ENCODE assay signal across 1 fruit fly cellular context in the genomic region with DNA sequence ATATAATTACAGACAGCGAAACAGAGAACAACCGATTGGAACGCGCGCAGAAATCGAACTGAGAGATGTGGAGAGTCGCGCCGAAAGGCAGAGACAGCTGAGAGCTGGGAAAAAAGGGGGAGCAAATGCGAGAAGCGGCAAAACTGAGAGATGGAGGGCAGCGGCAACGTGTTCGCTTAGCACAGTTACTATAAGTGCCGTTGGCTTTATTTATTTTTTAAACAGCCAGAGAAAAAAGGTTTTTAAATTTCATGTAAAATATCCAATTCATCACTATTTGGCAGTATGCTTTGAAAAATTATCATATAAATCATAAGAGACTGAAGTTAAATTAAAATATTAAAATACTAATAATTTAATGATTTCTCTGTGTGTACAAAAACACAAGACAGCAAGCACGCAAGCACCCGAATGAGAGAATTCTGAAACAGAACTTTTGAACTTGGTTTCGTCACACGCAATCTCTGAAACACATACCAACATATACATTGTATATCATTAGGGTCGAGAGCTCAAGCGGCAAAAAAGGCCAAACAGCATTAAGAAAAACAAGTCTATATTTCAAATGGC.
A peak's percentile ranks its signal among the peaks of the same experiment; 100 is the strongest.
TF ChIP-seq lines count a peak whose summit lies in the region.

No protein-coding gene starts in this region.

TF ChIP-seq in whole organism, embryonic, 481 proteins besides CTCF, POLR2A, EP300 and RAD21 (continued from another document and continues in another):
- peak; percentile 88 for TF ChIP-seq CG31224 (GFP tag; IDR thresholded peaks at IDR 0.05; lab: Robert Waterston, UW)
- peak; percentile 89 for TF ChIP-seq CG6765 (GFP tag; optimal IDR thresholded peaks at IDR 0.05; lab: Kevin White, UChicago)
- TF ChIP-seq CkIIα-i1 (GFP tag; IDR thresholded peaks at IDR 0.05; lab: Robert Waterston, UW) = no peak
- TF ChIP-seq her (GFP tag; optimal IDR thresholded peaks at IDR 0.05; lab: Kevin White, UChicago) = no peak
- TF ChIP-seq jigr1 (GFP tag; IDR thresholded peaks at IDR 0.05; lab: Robert Waterston, UW) = peak; percentile 37; the same call in 1 of the 3 replicates
- TF ChIP-seq ftz-f1 (GFP tag; optimal IDR thresholded peaks at IDR 0.05; lab: Kevin White, UChicago) = no peak
- no peak for TF ChIP-seq Camta (GFP tag; optimal IDR thresholded peaks at IDR 0.05; lab: Kevin White, UChicago)
- peak; percentile 56 for TF ChIP-seq CG12219 (GFP tag; optimal IDR thresholded peaks at IDR 0.05; lab: Kevin White, UChicago)
- peak; percentile 95 for TF ChIP-seq CG9932 (GFP tag; IDR thresholded peaks at IDR 0.05; lab: Robert Waterston, UW)
- peak; percentile 92 for TF ChIP-seq CG3281 (GFP tag; optimal IDR thresholded peaks at IDR 0.05; lab: Kevin White, UChicago)
- peak; percentile 46 for TF ChIP-seq corto (GFP tag; optimal IDR thresholded peaks at IDR 0.05; lab: Kevin White, UChicago)
- TF ChIP-seq Dp (GFP tag; optimal IDR thresholded peaks at IDR 0.05; lab: Kevin White, UChicago) = no peak
- TF ChIP-seq Dll (GFP tag; IDR thresholded peaks at IDR 0.05; lab: Robert Waterston, UW; ENCODE audit: partially characterized antibody) = no peak
- peak; percentile 86 for TF ChIP-seq CG17359 (tag; optimal IDR thresholded peaks at IDR 0.05; lab: Kevin White, UChicago)
- peak; percentile 72 for TF ChIP-seq schlank (tag; optimal IDR thresholded peaks at IDR 0.05; lab: Kevin White, UChicago)
- TF ChIP-seq slbo (GFP tag; IDR thresholded peaks at IDR 0.05; lab: Robert Waterston, UW) = peak; percentile 95
- TF ChIP-seq Hand (GFP tag; optimal IDR thresholded peaks at IDR 0.05; lab: Kevin White, UChicago) = peak; percentile 81
- TF ChIP-seq pros (GFP tag; optimal IDR thresholded peaks at IDR 0.05; lab: Kevin White, UChicago) = no peak
- peak; percentile 13 for TF ChIP-seq emc (GFP tag; optimal IDR thresholded peaks at IDR 0.05; lab: Kevin White, UChicago)
- TF ChIP-seq sima (GFP tag; optimal IDR thresholded peaks at IDR 0.05; lab: Kevin White, UChicago) = no peak
- no peak for TF ChIP-seq CG8359 (GFP tag; optimal IDR thresholded peaks at IDR 0.05; lab: Kevin White, UChicago; ENCODE audit: borderline replicate concordance)
- no peak for TF ChIP-seq CG10431 (GFP tag; optimal IDR thresholded peaks at IDR 0.05; lab: Kevin White, UChicago)
- peak; percentile 75 for TF ChIP-seq CG6683 (GFP tag; optimal IDR thresholded peaks at IDR 0.05; lab: Kevin White, UChicago)
- TF ChIP-seq tio (GFP tag; optimal IDR thresholded peaks at IDR 0.05; lab: Kevin White, UChicago) = peak; percentile 58
- TF ChIP-seq H2.0 (GFP tag; IDR thresholded peaks at IDR 0.05; lab: Robert Waterston, UW) = peak; percentile 82
- TF ChIP-seq Poxn (GFP tag; IDR thresholded peaks at IDR 0.05; lab: Robert Waterston, UW) = peak; percentile 70
- TF ChIP-seq chm (GFP tag; IDR thresholded peaks at IDR 0.05; lab: Robert Waterston, UW) = peak; percentile 37; the same call in 1 of the 2 replicates
- TF ChIP-seq BEAF-32 (GFP tag; optimal IDR thresholded peaks at IDR 0.05; lab: Kevin White, UChicago) = no peak
- no peak for TF ChIP-seq CG17912 (GFP tag; optimal IDR thresholded peaks at IDR 0.05; lab: Kevin White, UChicago)
- TF ChIP-seq disco-r (GFP tag; optimal IDR thresholded peaks at IDR 0.05; lab: Kevin White, UChicago) = peak; percentile 51
- TF ChIP-seq CG2120 (GFP tag; optimal IDR thresholded peaks at IDR 0.05; lab: Kevin White, UChicago) = peak; percentile 82
- TF ChIP-seq cwo (GFP tag; optimal IDR thresholded peaks at IDR 0.05; lab: Kevin White, UChicago) = peak; percentile 93
- TF ChIP-seq CG11093 (GFP tag; IDR thresholded peaks at IDR 0.05; lab: Robert Waterston, UW) = peak; percentile 75; the same call in 1 of the 3 replicates
- no peak for TF ChIP-seq CG30431 (GFP tag; optimal IDR thresholded peaks at IDR 0.05; lab: Kevin White, UChicago)
- no peak for TF ChIP-seq Lhr (GFP tag; optimal IDR thresholded peaks at IDR 0.05; lab: Kevin White, UChicago)
- TF ChIP-seq CG14050 (GFP tag; IDR thresholded peaks at IDR 0.05; lab: Robert Waterston, UW) = peak; percentile 79
- TF ChIP-seq MESR4 (GFP tag; optimal IDR thresholded peaks at IDR 0.05; lab: Kevin White, UChicago) = no peak
- no peak for TF ChIP-seq CG4707 (GFP tag; optimal IDR thresholded peaks at IDR 0.05; lab: Kevin White, UChicago)
- TF ChIP-seq CG15696 (tag; optimal IDR thresholded peaks at IDR 0.05; lab: Kevin White, UChicago) = peak; percentile 40
- peak; percentile 35; the same call in 1 of the 2 replicates for TF ChIP-seq ara (GFP tag; IDR thresholded peaks at IDR 0.05; lab: Robert Waterston, UW)
- no peak for TF ChIP-seq CG14860 (GFP tag; IDR thresholded peaks at IDR 0.05; lab: Robert Waterston, UW; ENCODE audit: partially characterized antibody)
- TF ChIP-seq CG7987 (GFP tag; optimal IDR thresholded peaks at IDR 0.05; lab: Kevin White, UChicago) = peak; percentile 45
- TF ChIP-seq eve (GFP tag; optimal IDR thresholded peaks at IDR 0.05; lab: Kevin White, UChicago) = no peak
- no peak for TF ChIP-seq ac (GFP tag; optimal IDR thresholded peaks at IDR 0.05; lab: Kevin White, UChicago)
- TF ChIP-seq CG2129 (GFP tag; IDR thresholded peaks at IDR 0.05; lab: Robert Waterston, UW; ENCODE audit: partially characterized antibody) = no peak
- TF ChIP-seq slp2 (GFP tag; optimal IDR thresholded peaks at IDR 0.05; lab: Kevin White, UChicago) = peak; percentile 26
- peak; percentile 92 for TF ChIP-seq CG13296 (GFP tag; optimal IDR thresholded peaks at IDR 0.05; lab: Kevin White, UChicago)
- TF ChIP-seq sna (GFP tag; IDR thresholded peaks at IDR 0.05; lab: Robert Waterston, UW; ENCODE audit: partially characterized antibody) = no peak
- peak; percentile 58 to 89 for TF ChIP-seq Trl (optimal IDR thresholded peaks at IDR 0.05; lab: Kevin White, UChicago)
- TF ChIP-seq Trl (GFP tag; optimal IDR thresholded peaks at IDR 0.05; lab: Kevin White, UChicago) = peak; percentile 55
- peak; percentile 64 for TF ChIP-seq sug (tag; optimal IDR thresholded peaks at IDR 0.05; lab: Kevin White, UChicago)
- TF ChIP-seq dpn (GFP tag; optimal IDR thresholded peaks at IDR 0.05; lab: Kevin White, UChicago) = peak; percentile 21 to 81
- TF ChIP-seq ash1 (GFP tag; optimal IDR thresholded peaks at IDR 0.05; lab: Kevin White, UChicago) = no peak
- no peak for TF ChIP-seq CG3065 (GFP tag; optimal IDR thresholded peaks at IDR 0.05; lab: Kevin White, UChicago)
- peak; percentile 87 for TF ChIP-seq sob (GFP tag; IDR thresholded peaks at IDR 0.05; lab: Robert Waterston, UW)
- no peak for TF ChIP-seq stwl (tag; optimal IDR thresholded peaks at IDR 0.05; lab: Kevin White, UChicago)
- peak; percentile 35 for TF ChIP-seq Bteb2 (GFP tag; optimal IDR thresholded peaks at IDR 0.05; lab: Kevin White, UChicago)
- peak; percentile 80 for TF ChIP-seq Nf-YA (GFP tag; IDR thresholded peaks at IDR 0.05; lab: Robert Waterston, UW)
- TF ChIP-seq rib (GFP tag; IDR thresholded peaks at IDR 0.05; lab: Robert Waterston, UW) = peak; percentile 87
- TF ChIP-seq gro (GFP tag; optimal IDR thresholded peaks at IDR 0.05; lab: Kevin White, UChicago) = no peak
- no peak for TF ChIP-seq HLHmδ (GFP tag; optimal IDR thresholded peaks at IDR 0.05; lab: Kevin White, UChicago)
- TF ChIP-seq prd (optimal IDR thresholded peaks at IDR 0.05; lab: Kevin White, UChicago) = no peak
- TF ChIP-seq prd (GFP tag; IDR thresholded peaks at IDR 0.05; lab: Robert Waterston, UW) = peak; percentile 88
- peak; percentile 24 for TF ChIP-seq CG1529 (GFP tag; optimal IDR thresholded peaks at IDR 0.05; lab: Kevin White, UChicago)
- TF ChIP-seq Dek (tag; optimal IDR thresholded peaks at IDR 0.05; lab: Kevin White, UChicago) = peak; percentile 81
- TF ChIP-seq Taf1 (GFP tag; IDR thresholded peaks at IDR 0.05; lab: Robert Waterston, UW) = peak; percentile 83
- TF ChIP-seq onecut (GFP tag; IDR thresholded peaks at IDR 0.05; lab: Robert Waterston, UW) = peak; percentile 54
- peak; percentile 24 for TF ChIP-seq cato (GFP tag; optimal IDR thresholded peaks at IDR 0.05; lab: Kevin White, UChicago; ENCODE audit: borderline replicate concordance)
- no peak for TF ChIP-seq gfzf (GFP tag; optimal IDR thresholded peaks at IDR 0.05; lab: Kevin White, UChicago)
- peak; percentile 50 for TF ChIP-seq CG12769 (tag; optimal IDR thresholded peaks at IDR 0.05; lab: Kevin White, UChicago)
- TF ChIP-seq Aef1 (GFP tag; IDR thresholded peaks at IDR 0.05; lab: Robert Waterston, UW) = peak; percentile 89
- TF ChIP-seq CG2712 (tag; optimal IDR thresholded peaks at IDR 0.05; lab: Kevin White, UChicago) = peak; percentile 70
- TF ChIP-seq zen2 (GFP tag; IDR thresholded peaks at IDR 0.05; lab: Robert Waterston, UW; ENCODE audit: partially characterized antibody) = no peak
- peak; percentile 80 for TF ChIP-seq D19B (GFP tag; optimal IDR thresholded peaks at IDR 0.05; lab: Kevin White, UChicago)
- no peak for TF ChIP-seq CG15073 (GFP tag; optimal IDR thresholded peaks at IDR 0.05; lab: Kevin White, UChicago)
- peak; percentile 44; the same call in 1 of the 2 replicates for TF ChIP-seq sens-2 (GFP tag; IDR thresholded peaks at IDR 0.05; lab: Robert Waterston, UW)
- TF ChIP-seq h (optimal IDR thresholded peaks at IDR 0.05; lab: Kevin White, UChicago) = no peak
- peak; percentile 85 for TF ChIP-seq CG30403 (GFP tag; optimal IDR thresholded peaks at IDR 0.05; lab: Kevin White, UChicago)
- TF ChIP-seq CG15011 (GFP tag; optimal IDR thresholded peaks at IDR 0.05; lab: Kevin White, UChicago) = peak; percentile 43
- no peak for TF ChIP-seq Scr (GFP tag; IDR thresholded peaks at IDR 0.05; lab: Robert Waterston, UW; ENCODE audit: partially characterized antibody)
- TF ChIP-seq CG10543 (GFP tag; optimal IDR thresholded peaks at IDR 0.05; lab: Kevin White, UChicago) = peak; percentile 85
- peak; percentile 14 for TF ChIP-seq CG3995 (GFP tag; optimal IDR thresholded peaks at IDR 0.05; lab: Kevin White, UChicago)
- peak; percentile 63 for TF ChIP-seq exex (tag; optimal IDR thresholded peaks at IDR 0.05; lab: Kevin White, UChicago)
- peak; percentile 83 for TF ChIP-seq CG4730 (GFP tag; IDR thresholded peaks at IDR 0.05; lab: Robert Waterston, UW)
- TF ChIP-seq stc (GFP tag; IDR thresholded peaks at IDR 0.05; lab: Robert Waterston, UW) = peak; percentile 81
- no peak for TF ChIP-seq CG7745 (tag; optimal IDR thresholded peaks at IDR 0.05; lab: Kevin White, UChicago)
- no peak for TF ChIP-seq CG2199 (GFP tag; IDR thresholded peaks at IDR 0.05; lab: Robert Waterston, UW)
- TF ChIP-seq E2f1 (GFP tag; IDR thresholded peaks at IDR 0.05; lab: Robert Waterston, UW) = peak; percentile 89
- TF ChIP-seq CG10654 (GFP tag; optimal IDR thresholded peaks at IDR 0.05; lab: Kevin White, UChicago) = peak; percentile 54
- TF ChIP-seq CG12155 (GFP tag; optimal IDR thresholded peaks at IDR 0.05; lab: Kevin White, UChicago) = peak; percentile 73
- TF ChIP-seq PHDP (tag; optimal IDR thresholded peaks at IDR 0.05; lab: Kevin White, UChicago) = peak; percentile 84
- TF ChIP-seq Doc3 (GFP tag; IDR thresholded peaks at IDR 0.05; lab: Robert Waterston, UW; ENCODE audit: partially characterized antibody) = no peak
- peak; percentile 94 for TF ChIP-seq row (GFP tag; IDR thresholded peaks at IDR 0.05; lab: Robert Waterston, UW)
- TF ChIP-seq CG12744 (GFP tag; optimal IDR thresholded peaks at IDR 0.05; lab: Kevin White, UChicago) = no peak
- no peak for TF ChIP-seq CHES-1-like (GFP tag; optimal IDR thresholded peaks at IDR 0.05; lab: Kevin White, UChicago)
- peak; percentile 85 for TF ChIP-seq NfI (GFP tag; optimal IDR thresholded peaks at IDR 0.05; lab: Kevin White, UChicago)
- TF ChIP-seq CG7372 (GFP tag; IDR thresholded peaks at IDR 0.05; lab: Robert Waterston, UW) = peak; percentile 89
- peak; percentile 31 for TF ChIP-seq eyg (GFP tag; optimal IDR thresholded peaks at IDR 0.05; lab: Kevin White, UChicago)
- peak; percentile 73 for TF ChIP-seq ap (GFP tag; IDR thresholded peaks at IDR 0.05; lab: Robert Waterston, UW)
- TF ChIP-seq CG13287 (GFP tag; IDR thresholded peaks at IDR 0.05; lab: Robert Waterston, UW; ENCODE audit: partially characterized antibody) = 0 out of 2 replicates have a peak, but pooled peaks have one; percentile 8
- TF ChIP-seq CG11398 (GFP tag; optimal IDR thresholded peaks at IDR 0.05; lab: Kevin White, UChicago) = no peak
- TF ChIP-seq Hr51 (GFP tag; optimal IDR thresholded peaks at IDR 0.05; lab: Kevin White, UChicago) = peak; percentile 61 to 84
- no peak for TF ChIP-seq da (GFP tag; optimal IDR thresholded peaks at IDR 0.05; lab: Kevin White, UChicago)
- TF ChIP-seq gcm (GFP tag; optimal IDR thresholded peaks at IDR 0.05; lab: Kevin White, UChicago) = peak; percentile 61
- peak; percentile 67 for TF ChIP-seq bowl (GFP tag; IDR thresholded peaks at IDR 0.05; lab: Robert Waterston, UW)
- TF ChIP-seq fd96Cb (tag; optimal IDR thresholded peaks at IDR 0.05; lab: Kevin White, UChicago) = peak; percentile 69
- TF ChIP-seq HLH3B (GFP tag; IDR thresholded peaks at IDR 0.05; lab: Robert Waterston, UW) = peak; percentile 87
- TF ChIP-seq CG7556 (GFP tag; optimal IDR thresholded peaks at IDR 0.05; lab: Kevin White, UChicago) = peak; percentile 90
- peak; percentile 92 for TF ChIP-seq seq (GFP tag; IDR thresholded peaks at IDR 0.05; lab: Robert Waterston, UW)
- TF ChIP-seq tx (GFP tag; optimal IDR thresholded peaks at IDR 0.05; lab: Kevin White, UChicago) = peak; percentile 5
- no peak for TF ChIP-seq CG3838 (GFP tag; optimal IDR thresholded peaks at IDR 0.05; lab: Kevin White, UChicago)
- peak; percentile 58 for TF ChIP-seq Deaf1 (tag; optimal IDR thresholded peaks at IDR 0.05; lab: Kevin White, UChicago)
- TF ChIP-seq hth (optimal IDR thresholded peaks at IDR 0.05; lab: Kevin White, UChicago) = no peak
- peak; percentile 82 for TF ChIP-seq CG12391 (tag; optimal IDR thresholded peaks at IDR 0.05; lab: Kevin White, UChicago)
- TF ChIP-seq vfl (GFP tag; optimal IDR thresholded peaks at IDR 0.05; lab: Kevin White, UChicago) = peak; percentile 73
- TF ChIP-seq pnt (GFP tag; optimal IDR thresholded peaks at IDR 0.05; lab: Kevin White, UChicago) = no peak
- peak; percentile 16 for TF ChIP-seq Hmx (GFP tag; optimal IDR thresholded peaks at IDR 0.05; lab: Kevin White, UChicago)
- peak; percentile 22 for TF ChIP-seq NK7.1 (GFP tag; optimal IDR thresholded peaks at IDR 0.05; lab: Kevin White, UChicago)
- peak; percentile 93 for TF ChIP-seq Meics (GFP tag; optimal IDR thresholded peaks at IDR 0.05; lab: Kevin White, UChicago)
- peak; percentile 77 for TF ChIP-seq CG4404 (GFP tag; IDR thresholded peaks at IDR 0.05; lab: Robert Waterston, UW)
- TF ChIP-seq oc (tag; optimal IDR thresholded peaks at IDR 0.05; lab: Kevin White, UChicago) = no peak
- TF ChIP-seq CG31441 (GFP tag; IDR thresholded peaks at IDR 0.05; lab: Robert Waterston, UW) = peak; percentile 62
- TF ChIP-seq CG9727 (GFP tag; optimal IDR thresholded peaks at IDR 0.05; lab: Kevin White, UChicago) = peak; percentile 87
- peak; percentile 73 for TF ChIP-seq ci (GFP tag; IDR thresholded peaks at IDR 0.05; lab: Robert Waterston, UW)
- peak; percentile 81 for TF ChIP-seq CG34376 (GFP tag; optimal IDR thresholded peaks at IDR 0.05; lab: Kevin White, UChicago)
